Worm (Caenorhabditis elegans) whole organism, L2 larva: Measurements from ENCODE around the gene F37B12.1.
A peak's percentile ranks its signal among the peaks of the same experiment; 100 is the strongest.

Experiments
- F13H6.1 ChIP-seq: sonication (generic microtip); optimal IDR thresholded peaks from 2 replicates; lab custom pipeline; 2016; ENCODE audit warnings: missing genetic modification characterization, missing compliant biosample characterization
- Y55F3AM.14 ChIP-seq: fragments of 200-800 bp; sonication (Bioruptor generic); optimal IDR thresholded peaks from 2 replicates; lab custom pipeline; 2018; ENCODE audit warnings: mild to moderate bottlenecking, missing genetic modification characterization, missing compliant biosample characterization
- ZK546.5 ChIP-seq: sonication (generic microtip); optimal IDR thresholded peaks from 2 replicates; lab custom pipeline; 2017; ENCODE audit warnings: missing biosample characterization, missing genetic modification characterization
- aly-2 ChIP-seq: fragments of 150-350 bp; optimal IDR thresholded peaks from 2 replicates; lab custom pipeline; 2014; ENCODE audit warnings: missing biosample characterization, missing genetic modification characterization
- ama-1 ChIP-seq: fragments of 150-350 bp; optimal IDR thresholded peaks from 2 replicates; lab custom pipeline; 2018; ENCODE audit warnings: inconsistent platforms
- blmp-1 ChIP-seq: sonication (generic microtip); optimal IDR thresholded peaks from 2 replicates; lab custom pipeline; 2017; ENCODE audit warnings: missing genetic modification characterization, mild to moderate bottlenecking, missing compliant biosample characterization, antibody characterized with exemption, moderate library complexity; ENCODE audit not compliant: insufficient read depth
- ceh-16 ChIP-seq: fragments of 150-350 bp; optimal IDR thresholded peaks from 2 replicates; lab custom pipeline; 2014; ENCODE audit warnings: missing biosample characterization, missing genetic modification characterization
- ceh-82 ChIP-seq: fragments of 150-350 bp; optimal IDR thresholded peaks from 2 replicates; lab custom pipeline; 2014; ENCODE audit warnings: missing biosample characterization, missing genetic modification characterization
- crh-2 ChIP-seq: sonication (generic microtip); optimal IDR thresholded peaks from 2 replicates; lab custom pipeline; 2017; ENCODE audit warnings: missing biosample characterization, missing genetic modification characterization
- egl-27 ChIP-seq: sonication (generic microtip); optimal IDR thresholded peaks from 3 replicates; lab custom pipeline; 2017; ENCODE audit warnings: missing biosample characterization, missing genetic modification reagents, missing genetic modification characterization
- elt-3 ChIP-seq: sonication (generic microtip); optimal IDR thresholded peaks from 2 replicates; lab custom pipeline; 2017; ENCODE audit warnings: missing biosample characterization, missing genetic modification characterization
- fos-1 ChIP-seq: fragments of 150-350 bp; optimal IDR thresholded peaks from 2 replicates; lab custom pipeline; 2014; ENCODE audit warnings: missing biosample characterization, missing genetic modification characterization
- gmeb-1 ChIP-seq: fragments of 150-350 bp; optimal IDR thresholded peaks from 2 replicates; lab custom pipeline; 2014; ENCODE audit warnings: missing biosample characterization, missing genetic modification characterization
- lin-13 ChIP-seq: fragments of 150-350 bp; optimal IDR thresholded peaks from 2 replicates; lab custom pipeline; 2014; ENCODE audit warnings: missing biosample characterization, missing genetic modification reagents, missing genetic modification characterization
- lin-39 ChIP-seq: fragments of 150-350 bp; optimal IDR thresholded peaks from 2 replicates; lab custom pipeline; 2014; ENCODE audit warnings: missing biosample characterization, missing genetic modification reagents, missing genetic modification characterization
- lsy-2 ChIP-seq, 2 experiments: fragments of 150-350 bp in 1 of 2; sonication (generic microtip) in 1 of 2; optimal IDR thresholded peaks; 2 replicates each; lab custom pipeline; 2014 to 2017; ENCODE audit warnings: missing biosample characterization in 2 of 2, missing genetic modification characterization in 2 of 2
- mab-5 ChIP-seq: fragments of 150-350 bp; optimal IDR thresholded peaks from 2 replicates; lab custom pipeline; 2014; ENCODE audit warnings: missing biosample characterization, missing genetic modification characterization
- nhr-10 ChIP-seq: sonication (generic microtip); optimal IDR thresholded peaks from 2 replicates; lab custom pipeline; 2017; ENCODE audit warnings: missing biosample characterization, missing genetic modification characterization
- nhr-129 ChIP-seq: fragments of 150-350 bp; optimal IDR thresholded peaks from 2 replicates; lab custom pipeline; 2014; ENCODE audit warnings: missing biosample characterization, missing genetic modification characterization
- nhr-21 ChIP-seq: fragments of 150-350 bp; optimal IDR thresholded peaks from 2 replicates; lab custom pipeline; 2014; ENCODE audit warnings: missing biosample characterization, missing genetic modification characterization
- nhr-23 ChIP-seq: fragments of 150-350 bp; optimal IDR thresholded peaks from 2 replicates; lab custom pipeline; 2014; ENCODE audit warnings: missing biosample characterization, missing genetic modification reagents, missing genetic modification characterization
- nhr-237 ChIP-seq: fragments of 150-350 bp; optimal IDR thresholded peaks from 2 replicates; lab custom pipeline; 2014; ENCODE audit warnings: missing biosample characterization, missing genetic modification characterization
- nhr-25 ChIP-seq: fragments of 150-350 bp; sonication (generic microtip); optimal IDR thresholded peaks from 3 replicates; lab custom pipeline; 2014; ENCODE audit warnings: missing biosample characterization, missing genetic modification characterization
- nhr-6 ChIP-seq: fragments of 150-350 bp; optimal IDR thresholded peaks from 2 replicates; lab custom pipeline; 2014; ENCODE audit warnings: missing biosample characterization, missing genetic modification characterization
- peb-1 ChIP-seq: fragments of 150-350 bp; optimal IDR thresholded peaks from 2 replicates; lab custom pipeline; 2014; ENCODE audit warnings: missing biosample characterization, missing genetic modification characterization
- skn-1 ChIP-seq: sonication (generic microtip); optimal IDR thresholded peaks from 2 replicates; lab custom pipeline; 2017; ENCODE audit warnings: missing biosample characterization, missing genetic modification characterization
- sma-3 ChIP-seq: sonication (generic microtip); optimal IDR thresholded peaks from 2 replicates; lab custom pipeline; 2016; ENCODE audit warnings: missing genetic modification reagents, missing genetic modification characterization, missing compliant biosample characterization
- sma-9 ChIP-seq, 2 experiments: fragments of 150-350 bp in 1 of 2; sonication (generic microtip) in 1 of 2; optimal IDR thresholded peaks; 2 replicates each; lab custom pipeline; 2014 to 2016; ENCODE audit warnings: missing genetic modification characterization in 2 of 2, mild to moderate bottlenecking in 1 of 2, missing biosample characterization in 1 of 2, missing compliant biosample characterization in 1 of 2, missing genetic modification reagents in 1 of 2, moderate library complexity in 1 of 2
- unc-55 ChIP-seq: fragments of 150-350 bp; sonication (generic microtip); optimal IDR thresholded peaks from 3 replicates; lab custom pipeline; 2014; ENCODE audit warnings: missing biosample characterization, missing genetic modification reagents, missing genetic modification characterization
- unc-62 ChIP-seq: fragments of 150-350 bp; optimal IDR thresholded peaks from 2 replicates; lab custom pipeline; 2014; ENCODE audit warnings: missing biosample characterization, missing genetic modification reagents, missing genetic modification characterization
- zag-1 ChIP-seq: fragments of 150-350 bp; optimal IDR thresholded peaks from 2 replicates; lab custom pipeline; 2014; ENCODE audit warnings: missing biosample characterization, missing genetic modification characterization
- ztf-1 ChIP-seq: fragments of 200-800 bp; sonication (Bioruptor generic); conservative IDR thresholded peaks from 2 replicates; pipeline ENCODE4 v1.3.6; 2022; ENCODE audit warnings: missing genetic modification characterization, missing compliant biosample characterization
- ztf-11 ChIP-seq: sonication (generic microtip); optimal IDR thresholded peaks from 2 replicates; lab custom pipeline; 2017; ENCODE audit warnings: missing biosample characterization, missing genetic modification characterization
- ztf-4 ChIP-seq: fragments of 150-350 bp; optimal IDR thresholded peaks from 2 replicates; lab custom pipeline; 2014; ENCODE audit warnings: missing biosample characterization, missing genetic modification characterization

F37B12.1 gene

ce11 chrII:9031891-9032290 lies 2.8 kb upstream of the F37B12.1 start:
- TF ChIP-seq nhr-21 (tag; lab: Kevin White, UChicago) = peak; percentile 47
- peak; percentile 10 for TF ChIP-seq fos-1 (tag; lab: Kevin White, UChicago)
- TF ChIP-seq elt-3 (tag; lab: Kevin White, UChicago) = no peak
- no peak for TF ChIP-seq lsy-2 (tag; optimal IDR thresholded peaks at IDR 0.05; lab: Kevin White, UChicago)
- no peak for TF ChIP-seq zag-1
- TF ChIP-seq Y55F3AM.14 = no peak
- peak; percentile 77 for TF ChIP-seq sma-3 (GFP tag; lab: Kevin White, UChicago)
- no peak for TF ChIP-seq aly-2 (tag; lab: Kevin White, UChicago)
- TF ChIP-seq sma-9 (GFP tag; optimal IDR thresholded peaks at IDR 0.05; lab: Kevin White, UChicago) = peak; percentile 36
- TF ChIP-seq sma-9 (tag; optimal IDR thresholded peaks at IDR 0.05; lab: Kevin White, UChicago) = no peak
- peak; percentile 30 for TF ChIP-seq nhr-129

ce11 chrII:9028096-9028495 lies 972 bp downstream of the F37B12.1 start:
- TF ChIP-seq nhr-25 (peak; percentile 26), nhr-21 (tag; lab: Kevin White, UChicago) (peak; percentile 32), ceh-82 (tag; lab: Kevin White, UChicago) (no peak), fos-1 (tag; lab: Kevin White, UChicago) (peak; percentile 17), sma-9 (GFP tag; optimal IDR thresholded peaks at IDR 0.05; lab: Kevin White, UChicago) (peak; percentile 59), sma-9 (tag; optimal IDR thresholded peaks at IDR 0.05; lab: Kevin White, UChicago) (no peak), sma-3 (GFP tag; lab: Kevin White, UChicago) (peak; percentile 43)

- peak; percentile 72 for TF ChIP-seq ceh-16 (tag; lab: Kevin White, UChicago)
- TF ChIP-seq ceh-82 (tag; lab: Kevin White, UChicago) = no peak
- TF ChIP-seq nhr-10 (tag; lab: Kevin White, UChicago) = no peak
- TF ChIP-seq unc-62 (GFP tag; lab: Kevin White, UChicago) = no peak
- TF ChIP-seq lin-39 (tag; lab: Kevin White, UChicago) = no peak
- no peak for TF ChIP-seq lin-13
- no peak for TF ChIP-seq skn-1 (tag; lab: Kevin White, UChicago)
- TF ChIP-seq ztf-4 (tag; lab: Kevin White, UChicago) = no peak
- peak; percentile 28 for TF ChIP-seq nhr-21 (tag; lab: Kevin White, UChicago)
- TF ChIP-seq, all 48 proteins: peak for 2
These were observed 2.7 kb downstream of the F37B12.1 start for ce11 chrII:9026348-9026747.

- TF ChIP-seq mab-5 (tag; lab: Kevin White, UChicago) (no peak), ztf-4 (tag; lab: Kevin White, UChicago) (no peak), ztf-11 (tag; lab: Kevin White, UChicago) (no peak), nhr-6 (tag; lab: Kevin White, UChicago) (no peak), lsy-2 (tag; optimal IDR thresholded peaks at IDR 0.05; lab: Kevin White, UChicago) (no peak), ztf-1 (no peak)
These were observed 4.8 kb downstream of the F37B12.1 start for ce11 chrII:9024312-9024711.

- TF ChIP-seq ZK546.5 (tag; lab: Kevin White, UChicago) (no peak), unc-55 (GFP tag; lab: Kevin White, UChicago) (no peak), mab-5 (tag; lab: Kevin White, UChicago) (no peak), nhr-23 (tag; lab: Kevin White, UChicago) (no peak)
These were observed 7.4 kb downstream of the F37B12.1 start for ce11 chrII:9021625-9022024.

ce11 chrII:9019704-9020103 lies 9.4 kb downstream of the F37B12.1 start, which contains the start of gene dep-1:
Gene dep-1, minus strand, starts transcription at chrII:9019798.
- TF ChIP-seq sma-3 (GFP tag; lab: Kevin White, UChicago) = no peak
- TF ChIP-seq blmp-1 (tag; lab: Kevin White, UChicago) = peak; percentile 72
- TF ChIP-seq, all 48 proteins: peak for 1

- TF ChIP-seq nhr-237 (tag; lab: Kevin White, UChicago) (no peak), sma-9 (GFP tag; optimal IDR thresholded peaks at IDR 0.05; lab: Kevin White, UChicago) (no peak), sma-9 (tag; optimal IDR thresholded peaks at IDR 0.05; lab: Kevin White, UChicago) (no peak), peb-1 (no peak), lin-39 (tag; lab: Kevin White, UChicago) (no peak), ama-1 (lab: Kevin White, UChicago) (no peak), gmeb-1 (tag; lab: Kevin White, UChicago) (no peak), unc-62 (GFP tag; lab: Kevin White, UChicago) (no peak), crh-2 (no peak), zag-1 (no peak), egl-27 (tag; lab: Kevin White, UChicago) (no peak), F13H6.1 (no peak)
These were observed 11.4 kb downstream of the F37B12.1 start for ce11 chrII:9017628-9018027.
